Fruit fly (Drosophila melanogaster) whole organism, embryonic: ENCODE results near the gene CG11670.

Experiments used
- Asciz ChIP-seq: fragments of 200-800 bp; sonication (Bioruptor generic); optimal IDR thresholded peaks from 2 replicates; lab custom pipeline; 2017; ENCODE audit warnings: missing biosample characterization, mild to moderate bottlenecking, missing genetic modification characterization, missing genetic modification reagents
- CG10366 ChIP-seq: fragments of 200-800 bp; sonication (Bioruptor generic); IDR thresholded peaks from 2 replicates; pipeline ENCODE4 v1.3.6; 2022; ENCODE audit warnings: missing biosample characterization, missing genetic modification characterization
- CG10543 ChIP-seq: fragments of 200-800 bp; sonication (Bioruptor generic); optimal IDR thresholded peaks from 3 replicates; lab custom pipeline; 2017; ENCODE audit warnings: missing biosample characterization, mild to moderate bottlenecking, missing genetic modification characterization, moderate library complexity
- CG14014 ChIP-seq: fragments of 200-800 bp; sonication (Bioruptor generic); IDR thresholded peaks from 2 replicates; pipeline ENCODE4 v1.3.6; 2022; ENCODE audit warnings: missing biosample characterization, missing genetic modification characterization
- CG15073 ChIP-seq: fragments of 200-800 bp; sonication (Bioruptor generic); optimal IDR thresholded peaks from 2 replicates; lab custom pipeline; 2016; ENCODE audit warnings: missing biosample characterization, missing genetic modification characterization
- CG15269 ChIP-seq: fragments of 200-800 bp; sonication (Bioruptor generic); optimal IDR thresholded peaks from 2 replicates; lab custom pipeline; 2018; ENCODE audit warnings: missing biosample characterization, mild to moderate bottlenecking, missing genetic modification characterization, moderate library complexity
- CG16815 ChIP-seq: fragments of 200-800 bp; sonication (Bioruptor generic); optimal IDR thresholded peaks from 3 replicates; lab custom pipeline; 2017; ENCODE audit warnings: missing biosample characterization, mild to moderate bottlenecking, missing genetic modification characterization
- CG17328 ChIP-seq: fragments of 200-800 bp; sonication (Bioruptor generic); IDR thresholded peaks from 2 replicates; pipeline ENCODE4 v1.3.6; 2022; ENCODE audit warnings: missing biosample characterization, missing genetic modification characterization
- CG1832 ChIP-seq: fragments of 200-800 bp; sonication (Bioruptor generic); optimal IDR thresholded peaks from 2 replicates; lab custom pipeline; 2017; ENCODE audit warnings: missing biosample characterization, mild to moderate bottlenecking, missing genetic modification characterization, inconsistent platforms
- CG32532 ChIP-seq: fragments of 200-800 bp; sonication (Bioruptor generic); IDR thresholded peaks from 2 replicates; pipeline ENCODE4 v1.3.6; 2022; ENCODE audit warnings: missing biosample characterization, missing genetic modification characterization
- CG34224 ChIP-seq: fragments of 200-800 bp; sonication (Bioruptor generic); IDR thresholded peaks from 3 replicates; pipeline ENCODE4 v1.3.6; 2022; ENCODE audit warnings: missing biosample characterization, missing genetic modification characterization; ENCODE audit not compliant: partially characterized antibody
- CG4820 ChIP-seq: fragments of 200-800 bp; sonication (Bioruptor generic); optimal IDR thresholded peaks from 3 replicates; lab custom pipeline; 2016; ENCODE audit warnings: missing biosample characterization, missing genetic modification characterization
- CG5180 ChIP-seq: fragments of 200-800 bp; sonication (Bioruptor generic); optimal IDR thresholded peaks from 3 replicates; lab custom pipeline; 2017; ENCODE audit warnings: missing biosample characterization, missing genetic modification characterization, mild to moderate bottlenecking, moderate library complexity, missing genetic modification reagents
- CG7963 ChIP-seq: fragments of 200-800 bp; sonication (Bioruptor generic); IDR thresholded peaks from 3 replicates; pipeline ENCODE4 v1.3.6; 2022; ENCODE audit warnings: missing biosample characterization, missing genetic modification characterization; ENCODE audit not compliant: partially characterized antibody
- CG8765 ChIP-seq: fragments of 200-800 bp; sonication (Bioruptor generic); IDR thresholded peaks from 2 replicates; pipeline ENCODE4 v1.3.6; 2022; ENCODE audit warnings: missing biosample characterization, missing genetic modification characterization
- Dek ChIP-seq: fragments of 200-800 bp; sonication (Bioruptor generic); optimal IDR thresholded peaks from 3 replicates; lab custom pipeline; 2019; ENCODE audit warnings: missing biosample characterization, mild to moderate bottlenecking, missing genetic modification characterization, moderate library complexity
- Dll ChIP-seq: fragments of 200-800 bp; sonication (Bioruptor generic); IDR thresholded peaks from 4 replicates; pipeline ENCODE4 v1.3.6; 2022; ENCODE audit warnings: missing biosample characterization, missing genetic modification characterization; ENCODE audit not compliant: partially characterized antibody
- Drgx ChIP-seq: fragments of 200-800 bp; sonication (Bioruptor generic); IDR thresholded peaks from 2 replicates; pipeline ENCODE4 v1.3.6; 2022; ENCODE audit warnings: missing biosample characterization, missing genetic modification characterization
- GATAe ChIP-seq: fragments of 200-800 bp; sonication (Bioruptor generic); conservative IDR thresholded peaks from 2 replicates; pipeline ENCODE4 v1.3.6; 2022; ENCODE audit warnings: missing biosample characterization, missing genetic modification characterization
- HLHmδ ChIP-seq: fragments of 200-800 bp; sonication (Bioruptor generic); optimal IDR thresholded peaks from 2 replicates; lab custom pipeline; 2018; ENCODE audit warnings: missing biosample characterization, mild to moderate bottlenecking, missing genetic modification characterization, moderate library complexity
- Hey ChIP-seq: fragments of 200-800 bp; sonication (Bioruptor generic); optimal IDR thresholded peaks from 3 replicates; lab custom pipeline; 2018; ENCODE audit warnings: missing biosample characterization, mild to moderate bottlenecking, missing genetic modification characterization
- Hr3 ChIP-seq: fragments of 200-800 bp; sonication (Bioruptor generic); optimal IDR thresholded peaks from 3 replicates; lab custom pipeline; 2016; ENCODE audit warnings: missing biosample characterization, missing genetic modification characterization
- Hr78 ChIP-seq, 2 experiments: fragments of 200-800 bp in 1 of 2; fragments of >200 bp in 1 of 2; sonication (Bioruptor generic) in 1 of 2; optimal IDR thresholded peaks; 2 replicates each; lab custom pipeline; 2017 to 2019; ENCODE audit warnings: missing biosample characterization in 2 of 2, missing genetic modification characterization in 2 of 2, mild to moderate bottlenecking in 1 of 2, moderate library complexity in 1 of 2
- Neu2 ChIP-seq: fragments of 200-800 bp; sonication (Bioruptor generic); optimal IDR thresholded peaks from 3 replicates; lab custom pipeline; 2016; ENCODE audit warnings: missing biosample characterization, missing genetic modification characterization, borderline replicate concordance
- Nf-YC ChIP-seq: fragments of 200-800 bp; optimal IDR thresholded peaks from 3 replicates; lab custom pipeline; 2019; ENCODE audit warnings: missing biosample characterization, mild to moderate bottlenecking, missing genetic modification characterization, moderate library complexity
- Six4 ChIP-seq: fragments of 200-800 bp; sonication (Bioruptor generic); optimal IDR thresholded peaks from 2 replicates; lab custom pipeline; 2016; ENCODE audit warnings: missing biosample characterization, missing genetic modification characterization
- Trl ChIP-seq, 3 experiments: fragments of >200 bp in 2 of 3; fragments of 200-800 bp in 1 of 3; sonication (Bioruptor generic) in 1 of 3; optimal IDR thresholded peaks; 2 replicates in 1 of 3; 3 replicates in 2 of 3; lab custom pipeline; 2016 to 2017; ENCODE audit warnings: missing biosample characterization in 1 of 3, missing genetic modification characterization in 1 of 3
- ab ChIP-seq: fragments of 200-800 bp; sonication (Bioruptor generic); optimal IDR thresholded peaks from 2 replicates; lab custom pipeline; 2016; ENCODE audit warnings: missing biosample characterization, missing genetic modification characterization
- bbx ChIP-seq: fragments of 200-800 bp; sonication (Bioruptor generic); IDR thresholded peaks from 2 replicates; pipeline ENCODE4 v1.3.6; 2022; ENCODE audit warnings: missing biosample characterization, missing genetic modification characterization; ENCODE audit not compliant: partially characterized antibody
- bcd ChIP-seq: fragments of 200-800 bp; sonication (Bioruptor generic); optimal IDR thresholded peaks from 2 replicates; lab custom pipeline; 2017; ENCODE audit warnings: missing biosample characterization, mild to moderate bottlenecking, missing genetic modification characterization
- bigmax ChIP-seq: fragments of 200-800 bp; sonication (Bioruptor generic); optimal IDR thresholded peaks from 2 replicates; lab custom pipeline; 2018; ENCODE audit warnings: missing biosample characterization, mild to moderate bottlenecking, missing genetic modification characterization
- cg ChIP-seq: fragments of 200-800 bp; sonication (Bioruptor generic); optimal IDR thresholded peaks from 3 replicates; lab custom pipeline; 2019; ENCODE audit warnings: missing biosample characterization, mild to moderate bottlenecking, missing genetic modification characterization, moderate library complexity
- chif ChIP-seq, 2 experiments: fragments of 200-800 bp; sonication (Bioruptor generic); optimal IDR thresholded peaks; 3 replicates each; lab custom pipeline; 2016; ENCODE audit warnings: missing biosample characterization in 2 of 2, missing genetic modification characterization in 2 of 2
- chinmo ChIP-seq: fragments of 200-800 bp; sonication (Bioruptor generic); IDR thresholded peaks from 4 replicates; pipeline ENCODE4 v1.3.6; 2022; ENCODE audit warnings: missing biosample characterization, missing genetic modification characterization; ENCODE audit not compliant: partially characterized antibody
- ewg ChIP-seq: fragments of 200-800 bp; sonication (Bioruptor generic); optimal IDR thresholded peaks from 3 replicates; lab custom pipeline; 2017; ENCODE audit warnings: mild to moderate bottlenecking, missing biosample characterization, missing genetic modification reagents, missing genetic modification characterization
- grn ChIP-seq: fragments of 200-800 bp; sonication (Bioruptor generic); optimal IDR thresholded peaks from 3 replicates; lab custom pipeline; 2017; ENCODE audit warnings: missing biosample characterization, missing genetic modification characterization
- insv ChIP-seq, 2 experiments: fragments of 200-800 bp; sonication (Bioruptor generic); optimal IDR thresholded peaks; 3 replicates each; lab custom pipeline; 2016 to 2018; ENCODE audit warnings: missing biosample characterization in 2 of 2, missing genetic modification characterization in 2 of 2
- kni ChIP-seq: fragments of 200-800 bp; sonication (Bioruptor generic); optimal IDR thresholded peaks from 3 replicates; lab custom pipeline; 2017; ENCODE audit warnings: mild to moderate bottlenecking, missing biosample characterization, missing genetic modification reagents, missing genetic modification characterization
- lbe ChIP-seq: fragments of 200-800 bp; sonication (Bioruptor generic); optimal IDR thresholded peaks from 2 replicates; lab custom pipeline; 2016; ENCODE audit warnings: missing biosample characterization, mild to moderate bottlenecking, missing genetic modification characterization
- onecut ChIP-seq: fragments of 200-800 bp; sonication (Bioruptor generic); IDR thresholded peaks from 2 replicates; pipeline ENCODE4 v1.3.6; 2022; ENCODE audit warnings: missing biosample characterization, missing genetic modification characterization
- org-1 ChIP-seq: fragments of 200-800 bp; sonication (Bioruptor generic); optimal IDR thresholded peaks from 2 replicates; lab custom pipeline; 2017; ENCODE audit warnings: missing biosample characterization, missing genetic modification characterization
- p53 ChIP-seq: fragments of 200-800 bp; sonication (Bioruptor generic); optimal IDR thresholded peaks from 2 replicates; lab custom pipeline; 2016; ENCODE audit warnings: missing biosample characterization, missing genetic modification characterization
- ranshi ChIP-seq: fragments of 200-800 bp; sonication (Bioruptor generic); IDR thresholded peaks from 2 replicates; pipeline ENCODE4 v1.3.6; 2022; ENCODE audit warnings: missing biosample characterization, missing genetic modification characterization
- ro ChIP-seq: fragments of 200-800 bp; sonication (Bioruptor generic); IDR thresholded peaks from 2 replicates; pipeline ENCODE4 v1.3.6; 2022; ENCODE audit warnings: missing biosample characterization, missing genetic modification characterization
- seq ChIP-seq: fragments of 200-800 bp; sonication (Bioruptor generic); IDR thresholded peaks from 2 replicates; pipeline ENCODE4 v1.3.6; 2022; ENCODE audit warnings: missing biosample characterization, missing genetic modification characterization
- slou ChIP-seq: fragments of 200-800 bp; sonication (Bioruptor generic); optimal IDR thresholded peaks from 3 replicates; lab custom pipeline; 2016; ENCODE audit warnings: missing biosample characterization, missing genetic modification characterization
- sob ChIP-seq: fragments of 200-800 bp; sonication (Bioruptor generic); IDR thresholded peaks from 2 replicates; pipeline ENCODE4 v1.3.6; 2022; ENCODE audit warnings: missing biosample characterization, missing genetic modification characterization
- tap ChIP-seq: fragments of 200-800 bp; optimal IDR thresholded peaks from 3 replicates; lab custom pipeline; 2019; ENCODE audit warnings: missing biosample characterization, mild to moderate bottlenecking, missing genetic modification characterization, moderate library complexity
- tio ChIP-seq: fragments of 200-800 bp; sonication (Bioruptor generic); optimal IDR thresholded peaks from 2 replicates; lab custom pipeline; 2017; ENCODE audit warnings: missing biosample characterization, missing genetic modification characterization, inconsistent platforms

Gene CG11670

DNA sequence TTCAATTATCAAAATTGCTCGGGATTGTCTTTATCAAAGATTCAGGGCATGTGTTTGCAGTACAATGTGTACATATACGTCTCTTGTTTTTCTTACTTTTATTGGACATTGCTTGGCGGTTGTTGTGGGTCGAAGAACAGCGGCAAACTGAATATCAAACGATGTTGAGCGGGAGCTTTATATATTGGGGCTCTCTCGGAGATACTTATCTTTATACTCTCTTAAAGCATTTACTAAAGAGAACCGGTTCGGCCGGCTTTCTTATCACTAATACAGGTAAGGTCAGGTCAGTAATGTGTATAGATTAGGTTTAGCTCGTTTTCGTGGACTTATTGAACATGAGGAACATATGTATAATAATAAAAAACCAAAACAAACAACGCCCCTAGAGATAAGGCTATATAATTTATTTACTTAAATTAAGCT is 9.5 kb downstream of the CG11670 start, which contains the start of gene CG7966:
CG7966 (minus strand) TSS at position 156 of the 426 bp plus-strand sequence.
- TF ChIP-seq CG10543 (GFP tag; lab: Kevin White, UChicago): peak; percentile 5
- no peak for TF ChIP-seq sob
- no peak for TF ChIP-seq ro (GFP tag; lab: Robert Waterston, UW)
- TF ChIP-seq Asciz (GFP tag; lab: Kevin White, UChicago): no peak
- peak; percentile 46 for TF ChIP-seq Dek (tag; lab: Kevin White, UChicago)
- no peak for TF ChIP-seq org-1 (GFP tag; lab: Kevin White, UChicago)
- peak; percentile 24 for TF ChIP-seq cg (GFP tag; lab: Kevin White, UChicago)
- no peak for TF ChIP-seq CG10366 (GFP tag; lab: Robert Waterston, UW)
- TF ChIP-seq Trl (optimal IDR thresholded peaks at IDR 0.05; lab: Kevin White, UChicago): peak; percentile 65 to 81
- TF ChIP-seq Trl (GFP tag; optimal IDR thresholded peaks at IDR 0.05; lab: Kevin White, UChicago): no peak
- no peak for TF ChIP-seq ewg (GFP tag; lab: Kevin White, UChicago)
- peak; percentile 38; the same call in 1 of the 2 replicates for TF ChIP-seq CG32532 (GFP tag; lab: Robert Waterston, UW)
- TF ChIP-seq Hey (tag; lab: Kevin White, UChicago): no peak
- peak; percentile 33 for TF ChIP-seq tap
- TF ChIP-seq seq (GFP tag; lab: Robert Waterston, UW): 0 out of 2 replicates have a peak, but pooled peaks have one; percentile 32
- TF ChIP-seq Six4 (GFP tag; lab: Kevin White, UChicago): no peak
- no peak for TF ChIP-seq CG5180 (GFP tag; lab: Kevin White, UChicago)
- TF ChIP-seq CG17328 (GFP tag; lab: Robert Waterston, UW): no peak
- no peak for TF ChIP-seq slou
- no peak for TF ChIP-seq bcd (GFP tag; lab: Kevin White, UChicago)
- TF ChIP-seq insv (GFP tag; optimal IDR thresholded peaks at IDR 0.05; lab: Kevin White, UChicago): no peak
- peak; percentile 25; the same call in 1 of the 2 replicates for TF ChIP-seq ranshi (GFP tag; lab: Robert Waterston, UW)
- no peak for TF ChIP-seq CG4820
- TF ChIP-seq tio (GFP tag; lab: Kevin White, UChicago): no peak
- TF ChIP-seq CG16815 (GFP tag; lab: Kevin White, UChicago): no peak
- TF ChIP-seq Hr3 (GFP tag; lab: Kevin White, UChicago): no peak
- peak; percentile 97 for TF ChIP-seq grn
- no peak for TF ChIP-seq CG15269 (tag; lab: Kevin White, UChicago)
- no peak for TF ChIP-seq CG7963
- peak in 1 of 2 experiments; percentile 99 for TF ChIP-seq Hr78 (GFP tag; optimal IDR thresholded peaks at IDR 0.05; lab: Kevin White, UChicago)
- TF ChIP-seq CG14014 (GFP tag; lab: Robert Waterston, UW): no peak
- TF ChIP-seq bbx: peak; percentile 37; the same call in 1 of the 2 replicates
- TF ChIP-seq Drgx (GFP tag; lab: Robert Waterston, UW): no peak
- peak; percentile 16; the same call in 1 of the 2 replicates for TF ChIP-seq GATAe (GFP tag; lab: Robert Waterston, UW)
- TF ChIP-seq HLHmδ: no peak
- no peak for TF ChIP-seq CG1832 (GFP tag; lab: Kevin White, UChicago)
- peak; percentile 23 for TF ChIP-seq bigmax (GFP tag; lab: Kevin White, UChicago)
- TF ChIP-seq CG15073 (GFP tag; lab: Kevin White, UChicago): no peak
- no peak for TF ChIP-seq CG8765 (GFP tag; lab: Robert Waterston, UW)
- no peak for TF ChIP-seq kni
- no peak for TF ChIP-seq Dll (GFP tag; lab: Robert Waterston, UW)
- TF ChIP-seq lbe: peak; percentile 52
- TF ChIP-seq chinmo (GFP tag; lab: Robert Waterston, UW): peak; percentile 58; the same call in 1 of the 4 replicates
- TF ChIP-seq CG34224 (GFP tag; lab: Robert Waterston, UW): peak; percentile 14; the same call in 2 of the 3 replicates
- TF ChIP-seq Nf-YC (tag; lab: Kevin White, UChicago): no peak
- no peak for TF ChIP-seq ab (GFP tag; lab: Kevin White, UChicago)
- no peak for TF ChIP-seq p53 (GFP tag; lab: Kevin White, UChicago)
- no peak; the same call in 1 of the 2 replicates for TF ChIP-seq onecut
- TF ChIP-seq Neu2 (GFP tag; lab: Kevin White, UChicago): no peak
- TF ChIP-seq chif (GFP tag; optimal IDR thresholded peaks at IDR 0.05; lab: Kevin White, UChicago): no peak
